Fruit fly (Drosophila melanogaster) whole organism, prepupa: ENCODE results near the gene Fer1.

Experiments
- CG10669 ChIP-seq: fragments of 200-800 bp; sonication (Bioruptor generic); optimal IDR thresholded peaks from 3 replicates; lab custom pipeline; 2018; ENCODE audit warnings: missing biosample characterization, mild to moderate bottlenecking, missing genetic modification characterization, moderate library complexity
- CG11294 ChIP-seq: fragments of 200-800 bp; sonication (Bioruptor generic); IDR thresholded peaks from 2 replicates; pipeline ENCODE4 v1.3.6; 2022; ENCODE audit warnings: missing biosample characterization, missing genetic modification characterization
- CG11762 ChIP-seq: fragments of 200-800 bp; sonication (Bioruptor generic); optimal IDR thresholded peaks from 3 replicates; lab custom pipeline; 2016; ENCODE audit warnings: missing biosample characterization, missing genetic modification characterization; ENCODE audit not compliant: insufficient read depth
- CG15336 ChIP-seq: fragments of 200-800 bp; sonication (Bioruptor generic); IDR thresholded peaks from 2 replicates; pipeline ENCODE4 v1.3.6; 2022; ENCODE audit warnings: missing biosample characterization, missing genetic modification characterization
- CG1621 ChIP-seq: fragments of 200-800 bp; sonication (Bioruptor generic); optimal IDR thresholded peaks from 3 replicates; lab custom pipeline; 2018; ENCODE audit warnings: missing biosample characterization, mild to moderate bottlenecking, missing genetic modification characterization
- CG16779 ChIP-seq: fragments of 200-800 bp; sonication (Bioruptor generic); optimal IDR thresholded peaks from 3 replicates; lab custom pipeline; 2017; ENCODE audit warnings: missing biosample characterization, mild to moderate bottlenecking, missing genetic modification characterization
- CG32006 ChIP-seq: fragments of 200-800 bp; sonication (Bioruptor generic); optimal IDR thresholded peaks from 3 replicates; lab custom pipeline; 2017; ENCODE audit warnings: missing biosample characterization, mild to moderate bottlenecking, missing genetic modification characterization
- CG3919 ChIP-seq: fragments of 200-800 bp; sonication (Bioruptor generic); optimal IDR thresholded peaks from 3 replicates; lab custom pipeline; 2016; ENCODE audit warnings: missing biosample characterization, missing genetic modification characterization
- CG6163 ChIP-seq: fragments of 200-800 bp; sonication (Bioruptor generic); IDR thresholded peaks from 3 replicates; pipeline ENCODE4 v1.3.6; 2022; ENCODE audit warnings: missing biosample characterization, missing genetic modification characterization
- CG6808 ChIP-seq: fragments of 200-800 bp; sonication (Bioruptor generic); optimal IDR thresholded peaks from 3 replicates; lab custom pipeline; 2017; ENCODE audit warnings: missing biosample characterization, missing genetic modification characterization, mild to moderate bottlenecking, moderate library complexity, missing genetic modification reagents
- CG6854 ChIP-seq: fragments of 200-800 bp; sonication (Bioruptor generic); optimal IDR thresholded peaks from 2 replicates; lab custom pipeline; 2017; ENCODE audit warnings: missing biosample characterization, mild to moderate bottlenecking, missing genetic modification characterization
- CG7368 ChIP-seq: fragments of 200-800 bp; sonication (Bioruptor generic); optimal IDR thresholded peaks from 3 replicates; lab custom pipeline; 2016; ENCODE audit warnings: missing biosample characterization, missing genetic modification characterization
- CG8119 ChIP-seq: fragments of 200-800 bp; sonication (Bioruptor generic); IDR thresholded peaks from 3 replicates; pipeline ENCODE4 v1.3.6; 2022; ENCODE audit warnings: missing biosample characterization, missing genetic modification characterization
- CG8632 ChIP-seq: fragments of 200-800 bp; sonication (Bioruptor generic); optimal IDR thresholded peaks from 3 replicates; lab custom pipeline; 2016; ENCODE audit warnings: missing biosample characterization, missing genetic modification characterization
- CG9139 ChIP-seq: fragments of 200-800 bp; sonication (Bioruptor generic); optimal IDR thresholded peaks from 3 replicates; lab custom pipeline; 2017; ENCODE audit warnings: missing biosample characterization, mild to moderate bottlenecking, missing genetic modification characterization
- Eip75B ChIP-seq: fragments of 200-800 bp; sonication (Bioruptor generic); optimal IDR thresholded peaks from 3 replicates; lab custom pipeline; 2016; ENCODE audit warnings: missing biosample characterization, missing genetic modification characterization
- Eip78C ChIP-seq: fragments of 200-800 bp; sonication (Bioruptor generic); peaks from one replicate; lab custom pipeline; 2016; ENCODE audit warnings: missing biosample characterization, missing genetic modification characterization
- Eip93F ChIP-seq: fragments of 200-800 bp; sonication (Bioruptor generic); optimal IDR thresholded peaks from 2 replicates; lab custom pipeline; 2016; ENCODE audit warnings: missing biosample characterization, mild to moderate bottlenecking, missing genetic modification characterization
- Ets96B ChIP-seq: fragments of 200-800 bp; optimal IDR thresholded peaks from 2 replicates; lab custom pipeline; 2019; ENCODE audit warnings: missing biosample characterization, mild to moderate bottlenecking, missing genetic modification characterization, moderate library complexity
- Gug ChIP-seq: fragments of 200-800 bp; sonication (Bioruptor generic); IDR thresholded peaks from 2 replicates; pipeline ENCODE4 v1.3.6; 2022; ENCODE audit warnings: missing biosample characterization, missing genetic modification characterization
- Hr38 ChIP-seq: sonication (Bioruptor generic); optimal IDR thresholded peaks from 2 replicates; lab custom pipeline; 2016; ENCODE audit warnings: missing biosample characterization, missing genetic modification characterization
- Hr4 ChIP-seq: fragments of 200-800 bp; sonication (Bioruptor generic); optimal IDR thresholded peaks from 3 replicates; lab custom pipeline; 2016; ENCODE audit warnings: missing biosample characterization, missing genetic modification characterization
- Lpt ChIP-seq: fragments of 200-800 bp; sonication (Bioruptor generic); optimal IDR thresholded peaks from 3 replicates; lab custom pipeline; 2016; ENCODE audit warnings: missing biosample characterization, missing genetic modification characterization
- OdsH ChIP-seq: fragments of 200-800 bp; sonication (Bioruptor generic); optimal IDR thresholded peaks from 3 replicates; lab custom pipeline; 2016; ENCODE audit warnings: missing biosample characterization, missing genetic modification characterization
- Sox14 ChIP-seq: fragments of 200-800 bp; sonication (Bioruptor generic); optimal IDR thresholded peaks from 3 replicates; lab custom pipeline; 2016; ENCODE audit warnings: missing biosample characterization, missing genetic modification characterization
- Sox15 ChIP-seq: fragments of 200-800 bp; sonication (Bioruptor generic); optimal IDR thresholded peaks from 3 replicates; lab custom pipeline; 2016; ENCODE audit warnings: missing biosample characterization, missing genetic modification characterization
- cyc ChIP-seq: fragments of 200-800 bp; sonication (Bioruptor generic); optimal IDR thresholded peaks from 3 replicates; lab custom pipeline; 2016; ENCODE audit warnings: missing biosample characterization, missing genetic modification characterization
- dsx ChIP-seq: fragments of 200-800 bp; optimal IDR thresholded peaks from 3 replicates; lab custom pipeline; 2019; ENCODE audit warnings: missing biosample characterization, mild to moderate bottlenecking, missing genetic modification characterization, moderate library complexity; ENCODE audit not compliant: poor library complexity, severe bottlenecking
- eg ChIP-seq: fragments of 200-800 bp; sonication (Bioruptor generic); IDR thresholded peaks from 3 replicates; pipeline ENCODE4 v1.3.6; 2022; ENCODE audit warnings: missing biosample characterization, missing genetic modification characterization
- esn ChIP-seq: fragments of 200-800 bp; sonication (Bioruptor generic); optimal IDR thresholded peaks from 2 replicates; lab custom pipeline; 2016; ENCODE audit warnings: missing biosample characterization, mild to moderate bottlenecking, missing genetic modification characterization, moderate library complexity
- fd59A ChIP-seq: fragments of 200-800 bp; sonication (Bioruptor generic); optimal IDR thresholded peaks from 2 replicates; lab custom pipeline; 2017; ENCODE audit warnings: missing biosample characterization, mild to moderate bottlenecking, missing genetic modification characterization, missing genetic modification reagents
- fkh ChIP-seq: fragments of 200-800 bp; sonication (Bioruptor generic); optimal IDR thresholded peaks from 3 replicates; lab custom pipeline; 2017; ENCODE audit warnings: missing biosample characterization, mild to moderate bottlenecking, missing genetic modification characterization, moderate library complexity
- lz ChIP-seq: fragments of 200-800 bp; sonication (Bioruptor generic); optimal IDR thresholded peaks from 3 replicates; lab custom pipeline; 2016; ENCODE audit warnings: missing biosample characterization, missing genetic modification characterization
- net ChIP-seq: fragments of 200-800 bp; sonication (Bioruptor generic); optimal IDR thresholded peaks from 3 replicates; lab custom pipeline; 2016; ENCODE audit warnings: missing biosample characterization, missing genetic modification characterization
- pdm3 ChIP-seq: fragments of 200-800 bp; sonication (Bioruptor generic); optimal IDR thresholded peaks from 3 replicates; lab custom pipeline; 2016; ENCODE audit warnings: missing biosample characterization, missing genetic modification characterization
- salr ChIP-seq, 2 experiments: fragments of 200-800 bp; sonication (Bioruptor generic); optimal IDR thresholded peaks; 3 replicates each; lab custom pipeline; 2016 to 2018; ENCODE audit warnings: missing biosample characterization in 2 of 2, missing genetic modification characterization in 2 of 2, mild to moderate bottlenecking in 1 of 2
- ss ChIP-seq, 2 experiments: fragments of 200-800 bp; sonication (Bioruptor generic); optimal IDR thresholded peaks; 2 replicates in 1 of 2; 3 replicates in 1 of 2; lab custom pipeline; 2017 to 2018; ENCODE audit warnings: mild to moderate bottlenecking in 2 of 2, missing biosample characterization in 2 of 2, missing genetic modification characterization in 2 of 2, moderate library complexity in 1 of 2
- svp ChIP-seq: fragments of 200-800 bp; sonication (Bioruptor generic); peaks from one replicate; lab custom pipeline; 2016; ENCODE audit warnings: missing biosample characterization, missing genetic modification characterization
- topi ChIP-seq: fragments of 200-800 bp; sonication (Bioruptor generic); optimal IDR thresholded peaks from 3 replicates; lab custom pipeline; 2016; ENCODE audit warnings: missing biosample characterization, missing genetic modification characterization

Fer1 gene

DNA sequence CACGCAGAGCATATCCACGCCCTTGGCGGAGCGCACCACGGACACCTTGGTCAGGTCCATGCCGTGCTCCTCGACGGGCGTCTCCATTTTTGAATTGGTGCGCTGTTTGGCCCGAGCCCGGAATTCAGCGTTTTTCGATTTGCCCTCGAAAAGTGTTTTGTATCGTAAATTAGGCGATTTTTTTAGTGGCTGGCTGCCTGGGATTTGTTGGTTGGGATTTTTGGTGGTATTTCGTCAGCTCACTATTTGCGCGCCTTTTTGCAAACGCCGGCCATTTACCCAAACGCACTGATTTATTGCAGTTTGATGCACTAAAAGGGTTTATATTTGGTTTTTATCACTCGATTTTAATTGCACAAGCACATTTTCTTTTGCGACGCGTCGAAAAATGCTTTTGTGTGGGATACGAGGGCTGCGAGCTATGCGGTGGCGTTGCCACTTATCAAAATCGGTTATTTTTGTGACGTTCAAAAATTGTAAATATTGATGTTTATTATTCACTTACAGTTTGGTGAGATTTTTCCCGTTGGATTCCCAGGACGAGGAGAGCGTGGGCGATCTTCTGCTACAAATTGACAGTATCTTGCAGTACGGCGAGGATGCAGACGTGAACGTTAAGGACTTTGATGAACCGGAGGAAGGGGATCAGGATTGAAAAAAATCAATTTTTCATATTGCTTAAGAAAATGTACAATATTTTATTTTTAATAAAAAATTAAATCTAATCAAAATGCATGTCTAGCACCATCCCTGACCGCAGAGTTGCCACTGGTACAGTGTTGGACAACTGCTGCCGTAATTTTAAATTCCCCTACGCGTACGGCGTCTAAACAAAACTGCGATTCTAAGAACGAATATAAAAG lies 14.8 kb downstream of the Fer1 start, which contains the start of the genes gfzf and Sas-4 (continued):
- TF ChIP-seq CG6808 (GFP tag; lab: Kevin White, UChicago) (no peak), lz (GFP tag; lab: Kevin White, UChicago) (peak; percentile 70), eg (peak; percentile 71; the same call in 2 of the 3 replicates), Hr38 (GFP tag; lab: Kevin White, UChicago) (no peak), Sox15 (GFP tag; lab: Kevin White, UChicago) (peak; percentile 79), OdsH (peak; percentile 73), CG8119 (GFP tag; lab: Robert Waterston, UW) (peak; percentile 54; the same call in 1 of the 3 replicates), net (GFP tag; lab: Kevin White, UChicago) (no peak), pdm3 (GFP tag; lab: Kevin White, UChicago) (peak; percentile 70), salr (GFP tag; optimal IDR thresholded peaks at IDR 0.05; lab: Kevin White, UChicago) (peak in 1 of 2 experiments; percentile 6), Gug (peak; percentile 68), Sox14 (GFP tag; lab: Kevin White, UChicago) (peak; percentile 69), CG6854 (no peak), CG11762 (GFP tag; lab: Kevin White, UChicago) (peak; percentile 14), CG8632 (GFP tag; lab: Kevin White, UChicago) (peak; percentile 59), svp (GFP tag; lab: Kevin White, UChicago) (no peak), Ets96B (tag; lab: Kevin White, UChicago) (peak; percentile 21), CG6163 (GFP tag; lab: Robert Waterston, UW) (peak; percentile 75), Eip75B (GFP tag; lab: Kevin White, UChicago) (no peak), Eip78C (GFP tag; lab: Kevin White, UChicago) (peak; percentile 80), Eip93F (GFP tag; lab: Kevin White, UChicago) (no peak), CG15336 (GFP tag; lab: Robert Waterston, UW) (0 out of 2 replicates have a peak, but pooled peaks have one; percentile 25), ss (GFP tag; optimal IDR thresholded peaks at IDR 0.05; lab: Kevin White, UChicago) (no peak), CG7368 (peak; percentile 35), CG32006 (GFP tag; lab: Kevin White, UChicago) (peak; percentile 77), topi (GFP tag; lab: Kevin White, UChicago) (no peak), CG10669 (no peak), CG3919 (no peak), Lpt (GFP tag; lab: Kevin White, UChicago) (peak; percentile 20), CG1621 (peak; percentile 20), esn (GFP tag; lab: Kevin White, UChicago) (peak; percentile 73)

DNA sequence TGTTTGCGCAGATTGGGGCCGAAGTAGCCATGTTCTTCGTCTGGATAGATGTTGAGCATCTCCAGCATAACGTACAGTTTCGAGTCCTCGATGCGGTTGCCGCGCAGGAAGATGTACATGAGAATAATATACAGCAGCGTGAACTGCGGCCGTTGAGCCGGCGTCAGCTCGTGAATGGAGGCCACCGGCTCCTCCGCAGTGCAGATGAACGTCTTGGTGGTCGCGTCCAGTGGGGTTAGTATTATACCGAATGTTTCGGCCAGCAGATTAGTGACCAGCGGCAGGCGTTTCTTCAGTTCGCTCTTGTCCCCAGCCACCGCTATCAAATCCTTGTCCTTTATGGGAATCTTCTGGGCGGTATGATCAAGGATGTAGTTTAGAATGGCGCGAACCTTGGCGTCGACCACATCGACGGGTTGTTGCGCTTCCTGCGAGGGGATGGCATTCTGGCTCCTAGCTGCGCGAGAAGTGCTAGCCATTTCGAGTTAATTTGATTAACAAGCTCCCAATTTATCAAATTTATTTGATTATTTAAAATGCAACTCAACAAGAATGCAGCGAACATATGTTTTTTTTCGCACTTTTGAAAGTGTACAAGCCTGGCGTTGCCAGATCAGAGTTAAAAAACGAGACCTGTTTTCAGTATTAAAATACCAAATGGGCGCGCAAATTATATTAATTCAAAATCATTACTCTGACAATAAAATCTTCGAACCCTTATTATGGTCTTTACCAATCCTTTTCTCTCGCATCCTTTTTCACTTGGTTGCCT lies 18.8 kb downstream of the Fer1 start, which contains the start of gene MAGE:
Gene MAGE (minus strand): TSS at position 595 of the 772 bp plus-strand sequence.
- TF ChIP-seq fkh (GFP tag; lab: Kevin White, UChicago) (no peak), dsx (GFP tag; lab: Kevin White, UChicago) (no peak), OdsH (no peak), Eip75B (GFP tag; lab: Kevin White, UChicago) (no peak), cyc (no peak), CG11294 (GFP tag; lab: Robert Waterston, UW) (no peak), CG9139 (GFP tag; lab: Kevin White, UChicago) (no peak), fd59A (GFP tag; lab: Kevin White, UChicago) (no peak), Hr4 (no peak), CG16779 (no peak), Lpt (GFP tag; lab: Kevin White, UChicago) (no peak)
